Worm (Caenorhabditis elegans) whole organism, late embryonic: ENCODE results near the gene C13C4.8.

ENCODE experiments used
- F13H6.1 ChIP-seq: sonication (generic microtip); optimal IDR thresholded peaks from 2 replicates; lab custom pipeline; 2016; ENCODE audit warnings: missing genetic modification characterization, missing compliant biosample characterization
- K02D7.2 ChIP-seq: sonication (generic microtip); optimal IDR thresholded peaks from 2 replicates; lab custom pipeline; 2017; ENCODE audit warnings: mild to moderate bottlenecking, missing genetic modification characterization, missing compliant biosample characterization
- T23F11.4 ChIP-seq: fragments of 200-800 bp; sonication (Bioruptor generic); optimal IDR thresholded peaks from 2 replicates; lab custom pipeline; 2018; ENCODE audit warnings: mild to moderate bottlenecking, missing genetic modification characterization, missing compliant biosample characterization
- ceh-18 ChIP-seq: sonication (generic microtip); optimal IDR thresholded peaks from 2 replicates; lab custom pipeline; 2016; ENCODE audit warnings: missing genetic modification characterization, missing compliant biosample characterization
- ceh-2 ChIP-seq: sonication (generic microtip); optimal IDR thresholded peaks from 2 replicates; lab custom pipeline; 2016; ENCODE audit warnings: missing genotype, missing genetic modification characterization, missing compliant biosample characterization
- ceh-22 ChIP-seq: sonication (generic microtip); optimal IDR thresholded peaks from 2 replicates; lab custom pipeline; 2017; ENCODE audit warnings: missing biosample characterization, missing genetic modification characterization
- ceh-30 ChIP-seq: fragments of 150-350 bp; optimal IDR thresholded peaks from 2 replicates; lab custom pipeline; 2014; ENCODE audit warnings: missing biosample characterization, missing genetic modification characterization
- ceh-31 ChIP-seq: sonication (generic microtip); optimal IDR thresholded peaks from 2 replicates; lab custom pipeline; 2016; ENCODE audit warnings: missing genetic modification characterization, missing compliant biosample characterization
- ceh-6 ChIP-seq: fragments of 200-800 bp; sonication (Bioruptor generic); optimal IDR thresholded peaks from 2 replicates; lab custom pipeline; 2018; ENCODE audit warnings: mild to moderate bottlenecking, missing genetic modification characterization, missing compliant biosample characterization
- ceh-9 ChIP-seq: sonication (generic microtip); optimal IDR thresholded peaks from 2 replicates; lab custom pipeline; 2016; ENCODE audit warnings: mild to moderate bottlenecking, missing genetic modification characterization, inconsistent platforms, missing compliant biosample characterization
- dmd-4 ChIP-seq: sonication (generic microtip); optimal IDR thresholded peaks from 2 replicates; lab custom pipeline; 2016; ENCODE audit warnings: borderline replicate concordance, missing genetic modification characterization, missing compliant biosample characterization
- elt-2 ChIP-seq: sonication (generic microtip); optimal IDR thresholded peaks from 2 replicates; lab custom pipeline; 2016; ENCODE audit warnings: missing genetic modification reagents, missing genetic modification characterization, missing compliant biosample characterization
- elt-4 ChIP-seq: sonication (generic microtip); optimal IDR thresholded peaks from 2 replicates; lab custom pipeline; 2016; ENCODE audit warnings: missing genetic modification characterization, missing compliant biosample characterization
- fkh-10 ChIP-seq: fragments of 150-350 bp; optimal IDR thresholded peaks from 2 replicates; lab custom pipeline; 2014; ENCODE audit warnings: missing biosample characterization, missing genetic modification reagents, missing genetic modification characterization
- hlh-13 ChIP-seq: fragments of 200-800 bp; sonication (Bioruptor generic); optimal IDR thresholded peaks from 2 replicates; lab custom pipeline; 2018; ENCODE audit warnings: mild to moderate bottlenecking, missing genetic modification characterization, missing compliant biosample characterization
- hlh-15 ChIP-seq: sonication (generic microtip); optimal IDR thresholded peaks from 2 replicates; lab custom pipeline; 2016; ENCODE audit warnings: missing genetic modification characterization, missing compliant biosample characterization
- hlh-30 ChIP-seq: sonication (generic microtip); optimal IDR thresholded peaks from 2 replicates; lab custom pipeline; 2017; ENCODE audit warnings: antibody characterized with exemption, missing genetic modification characterization, missing compliant biosample characterization; ENCODE audit not compliant: insufficient read depth
- hlh-6 ChIP-seq: sonication (generic microtip); optimal IDR thresholded peaks from 2 replicates; lab custom pipeline; 2016; ENCODE audit warnings: missing genotype, missing genetic modification characterization, missing compliant biosample characterization
- nfya-1 ChIP-seq: sonication (generic microtip); optimal IDR thresholded peaks from 2 replicates; lab custom pipeline; 2017; ENCODE audit warnings: missing genetic modification characterization, mild to moderate bottlenecking, missing compliant biosample characterization, antibody characterized with exemption, moderate library complexity
- nhr-11 ChIP-seq: fragments of 150-350 bp; optimal IDR thresholded peaks from 2 replicates; lab custom pipeline; 2014; ENCODE audit warnings: missing biosample characterization, missing genetic modification characterization
- npax-4 ChIP-seq: sonication (generic microtip); optimal IDR thresholded peaks from 2 replicates; lab custom pipeline; 2016; ENCODE audit warnings: missing genetic modification characterization, missing compliant biosample characterization
- odd-2 ChIP-seq: sonication (generic microtip); optimal IDR thresholded peaks from 2 replicates; lab custom pipeline; 2017; ENCODE audit warnings: antibody characterized with exemption, mild to moderate bottlenecking, missing genetic modification characterization, missing compliant biosample characterization
- pat-9 ChIP-seq: fragments of 200-800 bp; sonication (Bioruptor generic); optimal IDR thresholded peaks from 2 replicates; lab custom pipeline; 2018; ENCODE audit warnings: mild to moderate bottlenecking, missing genetic modification characterization, moderate library complexity, missing compliant biosample characterization
- pax-1 ChIP-seq: fragments of 150-350 bp; optimal IDR thresholded peaks from 2 replicates; lab custom pipeline; 2014; ENCODE audit warnings: missing biosample characterization, missing genetic modification characterization
- pha-2 ChIP-seq: sonication (generic microtip); optimal IDR thresholded peaks from 2 replicates; lab custom pipeline; 2017; ENCODE audit warnings: mild to moderate bottlenecking, missing genetic modification characterization, missing compliant biosample characterization
- pha-4 ChIP-seq: fragments of 150-350 bp; optimal IDR thresholded peaks from 2 replicates; lab custom pipeline; 2018; ENCODE audit warnings: missing biosample characterization, missing genetic modification reagents, missing genetic modification characterization
- pros-1 ChIP-seq: fragments of 150-350 bp; optimal IDR thresholded peaks from 2 replicates; lab custom pipeline; 2014; ENCODE audit warnings: missing biosample characterization, missing genetic modification reagents, missing genetic modification characterization
- ref-2 ChIP-seq: sonication (generic microtip); optimal IDR thresholded peaks from 2 replicates; lab custom pipeline; 2016; ENCODE audit warnings: missing genetic modification characterization, missing compliant biosample characterization
- rnt-1 ChIP-seq: sonication (generic microtip); optimal IDR thresholded peaks from 2 replicates; lab custom pipeline; 2016; ENCODE audit warnings: missing genetic modification characterization, missing compliant biosample characterization
- sdc-2 ChIP-seq: sonication (generic microtip); optimal IDR thresholded peaks from 2 replicates; lab custom pipeline; 2016; ENCODE audit warnings: missing genotype, missing genetic modification characterization, missing compliant biosample characterization
- ttx-3 ChIP-seq: sonication (generic microtip); optimal IDR thresholded peaks from 2 replicates; lab custom pipeline; 2016; ENCODE audit warnings: missing genetic modification reagents, missing genetic modification characterization, missing compliant biosample characterization
- unc-3 ChIP-seq, 2 experiments: fragments of 200-800 bp in 1 of 2; sonication (Bioruptor generic) in 1 of 2; sonication (generic microtip) in 1 of 2; conservative IDR thresholded peaks in 1 of 2; optimal IDR thresholded peaks in 1 of 2; 2 replicates each; pipeline versions ENCODE4 v1.3.6 to Lab custom; 2016 to 2022; ENCODE audit warnings: missing compliant biosample characterization in 2 of 2, missing genetic modification characterization in 2 of 2, missing genetic modification reagents in 1 of 2
- unc-55 ChIP-seq: sonication (generic microtip); optimal IDR thresholded peaks from 2 replicates; lab custom pipeline; 2017; ENCODE audit warnings: missing biosample characterization, missing genetic modification reagents, missing genetic modification characterization
- ztf-16 ChIP-seq: sonication (generic microtip); optimal IDR thresholded peaks from 2 replicates; lab custom pipeline; 2017; ENCODE audit warnings: missing genetic modification characterization, missing compliant biosample characterization

C13C4.8 gene

DNA sequence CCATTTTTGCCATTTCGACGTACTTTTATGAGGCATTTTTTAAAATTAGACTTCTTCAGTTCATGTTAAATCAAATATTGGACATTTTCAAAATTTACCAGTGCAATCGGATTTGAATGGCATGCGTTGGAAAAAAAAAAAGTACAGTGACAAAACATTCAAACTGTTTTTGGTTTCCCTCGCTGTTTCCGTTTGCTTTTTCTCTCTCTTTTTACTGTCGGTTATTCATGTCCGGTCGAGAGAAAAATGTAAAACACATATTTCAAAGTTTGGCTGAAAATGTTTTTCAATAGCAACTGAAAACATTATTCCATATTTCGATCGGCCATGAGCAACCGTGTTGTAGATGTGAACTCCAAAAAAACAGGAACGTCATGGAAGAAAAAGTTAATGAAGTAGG is 22.8 kb downstream of the C13C4.8 start, which contains the start of gene C27A7.3:
C27A7.3 (plus strand) TSS at position 301 of the 400 bp plus-strand sequence.
- TF ChIP-seq hlh-13 (GFP tag; lab: Kevin White, UChicago), result no peak
- no peak for TF ChIP-seq nfya-1 (tag; lab: Kevin White, UChicago)
- TF ChIP-seq npax-4 (tag; lab: Kevin White, UChicago), result no peak
- no peak for TF ChIP-seq ceh-18 (tag; lab: Kevin White, UChicago)
- no peak for TF ChIP-seq T23F11.4 (GFP tag; lab: Kevin White, UChicago)
- no peak for TF ChIP-seq elt-2 (tag; lab: Kevin White, UChicago)
- TF ChIP-seq, all 69 proteins: peak for 0

DNA sequence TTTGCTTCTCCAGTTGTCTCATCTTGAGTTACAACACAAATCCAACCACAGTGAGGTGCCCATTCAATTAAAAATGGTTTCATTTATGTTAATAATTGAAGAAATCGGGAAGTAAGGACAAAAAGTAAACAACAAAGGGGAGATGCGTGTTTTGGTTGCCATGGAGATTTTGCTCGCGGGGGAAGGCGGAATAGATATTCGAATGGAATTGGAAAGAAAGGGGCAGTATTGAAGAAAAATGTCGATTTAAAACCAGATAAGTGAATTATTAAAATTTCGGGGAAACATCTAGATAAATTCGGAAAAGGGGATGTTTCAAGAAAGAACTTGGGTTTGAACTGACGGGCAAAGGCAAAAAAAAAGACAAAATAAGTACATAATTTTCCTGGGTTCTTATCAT is 32.8 kb downstream of the C13C4.8 start, which contains the start of gene che-11:
che-11 (minus strand) TSS at position 101 of the 400 bp plus-strand sequence.
- TF ChIP-seq odd-2 (tag; lab: Kevin White, UChicago) (no peak), npax-4 (tag; lab: Kevin White, UChicago) (no peak), ref-2 (tag; lab: Kevin White, UChicago) (no peak), fkh-10 (GFP tag; lab: Kevin White, UChicago) (no peak), ceh-31 (no peak), ceh-6 (no peak)

DNA sequence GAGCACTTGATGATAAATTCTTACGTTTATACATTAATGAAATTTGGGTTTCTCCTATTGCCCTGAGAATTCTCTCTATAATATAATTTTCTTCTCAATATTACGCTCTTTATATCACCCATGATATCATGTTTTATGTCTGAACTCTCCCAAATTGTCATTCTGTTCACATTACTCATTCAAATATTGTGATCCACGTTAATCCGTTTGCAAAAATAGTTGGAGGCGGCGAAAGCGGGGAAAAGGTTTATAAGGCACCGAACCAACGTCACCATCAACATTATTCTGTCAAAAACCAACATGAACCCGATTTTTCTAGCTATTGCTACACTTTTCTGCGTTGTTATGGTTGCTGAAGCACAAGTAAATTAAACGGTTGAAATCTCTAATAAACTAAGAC is 35.1 kb downstream of the C13C4.8 start, which contains the start of gene C27A7.8:
C27A7.8 (plus strand) TSS at position 301 of the 400 bp plus-strand sequence.
- TF ChIP-seq pat-9 (tag; lab: Kevin White, UChicago) (no peak), ceh-30 (tag; lab: Kevin White, UChicago) (no peak), sdc-2 (tag; lab: Kevin White, UChicago) (no peak), hlh-6 (no peak), pax-1 (tag; lab: Kevin White, UChicago) (no peak), ceh-9 (tag; lab: Kevin White, UChicago) (no peak), unc-3 (GFP tag; conservative IDR thresholded peaks at IDR 0.05; lab: Robert Waterston, UW) (no peak), unc-3 (tag; optimal IDR thresholded peaks at IDR 0.05; lab: Kevin White, UChicago) (no peak), hlh-15 (tag; lab: Kevin White, UChicago) (no peak), F13H6.1 (tag; lab: Kevin White, UChicago) (no peak), ttx-3 (tag; lab: Kevin White, UChicago) (no peak), pha-2 (no peak), pha-4 (no peak), ceh-22 (no peak), nhr-11 (tag; lab: Kevin White, UChicago) (no peak)

DNA sequence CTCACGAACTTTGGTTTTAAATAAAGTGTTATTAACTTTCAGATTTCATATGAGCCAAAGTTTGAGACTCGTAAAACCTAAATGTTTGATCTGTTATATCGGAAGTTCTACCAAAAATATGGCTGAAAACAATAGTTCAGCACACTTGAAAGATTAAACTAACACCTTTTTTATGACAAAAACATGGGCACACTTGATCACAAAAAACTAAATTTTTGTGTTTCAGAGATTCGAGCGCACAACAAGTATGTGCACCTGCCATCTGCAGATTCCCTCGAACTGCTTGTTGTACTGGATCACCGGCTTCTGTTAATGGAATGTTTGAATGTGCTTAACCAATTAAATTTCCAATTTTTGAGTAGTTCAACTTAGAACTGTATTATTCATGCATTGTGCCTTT is 36.0 kb downstream of the C13C4.8 start:
- TF ChIP-seq hlh-30 (tag; lab: Kevin White, UChicago), result no peak
- TF ChIP-seq unc-55 (GFP tag; lab: Kevin White, UChicago), result no peak
- no peak for TF ChIP-seq pros-1 (tag; lab: Kevin White, UChicago)
- no peak for TF ChIP-seq ceh-30 (tag; lab: Kevin White, UChicago)
- TF ChIP-seq npax-4 (tag; lab: Kevin White, UChicago), result no peak
- TF ChIP-seq elt-4 (tag; lab: Kevin White, UChicago), result no peak
- TF ChIP-seq unc-3 (GFP tag; conservative IDR thresholded peaks at IDR 0.05; lab: Robert Waterston, UW), result no peak
- TF ChIP-seq unc-3 (tag; optimal IDR thresholded peaks at IDR 0.05; lab: Kevin White, UChicago), result no peak
- TF ChIP-seq odd-2 (tag; lab: Kevin White, UChicago), result no peak
- no peak for TF ChIP-seq ttx-3 (tag; lab: Kevin White, UChicago)
- TF ChIP-seq hlh-13 (GFP tag; lab: Kevin White, UChicago), result no peak
- TF ChIP-seq K02D7.2 (tag; lab: Kevin White, UChicago), result no peak
- TF ChIP-seq fkh-10 (GFP tag; lab: Kevin White, UChicago), result no peak
- no peak for TF ChIP-seq dmd-4

DNA sequence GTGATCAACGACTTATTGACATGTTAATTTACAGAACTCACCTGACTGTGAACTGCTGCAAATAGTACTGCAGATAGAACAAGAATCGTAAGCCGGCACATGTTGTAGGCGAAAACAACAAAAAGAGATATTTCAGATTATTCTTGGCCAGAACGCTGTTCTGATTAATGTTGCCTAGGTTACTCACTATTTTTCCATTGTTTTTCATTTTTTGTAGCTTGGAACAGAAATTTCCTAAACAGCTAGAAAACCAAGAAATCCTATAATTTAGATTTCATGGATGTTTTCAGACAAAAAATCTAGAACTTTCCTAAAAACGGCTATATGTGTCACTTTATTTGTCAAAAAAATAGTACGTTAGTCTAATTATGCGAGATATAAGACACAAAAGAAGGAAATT is 36.8 kb downstream of the C13C4.8 start, which contains the start of gene C27A7.9:
C27A7.9 (minus strand) TSS at position 101 of the 400 bp plus-strand sequence.
- no peak for TF ChIP-seq hlh-6
- no peak for TF ChIP-seq sdc-2 (tag; lab: Kevin White, UChicago)
- no peak for TF ChIP-seq unc-55 (GFP tag; lab: Kevin White, UChicago)
- TF ChIP-seq ceh-2, result no peak
- TF ChIP-seq rnt-1 (tag; lab: Kevin White, UChicago), result no peak
- TF ChIP-seq K02D7.2 (tag; lab: Kevin White, UChicago), result no peak
- TF ChIP-seq ztf-16, result no peak
- no peak for TF ChIP-seq ceh-9 (tag; lab: Kevin White, UChicago)
- TF ChIP-seq, all 69 proteins: peak for 0
